Fruit fly (Drosophila melanogaster) Kc167 (cell line): ENCODE data around the gene atk.

ENCODE experiments used
- Sin3A ChIP-seq: fragments of >200 bp; optimal IDR thresholded peaks from 2 replicates; lab custom pipeline; 2018; ENCODE audit warnings: missing external identifiers
- insv ChIP-seq: fragments of >200 bp; optimal IDR thresholded peaks from 3 replicates; lab custom pipeline; 2018; ENCODE audit warnings: missing external identifiers
- psq ChIP-seq: fragments of >200 bp; optimal IDR thresholded peaks from 2 replicates; lab custom pipeline; 2017; ENCODE audit warnings: missing external identifiers
- ttk ChIP-seq: sonication (Bioruptor generic); optimal IDR thresholded peaks from 2 replicates; lab custom pipeline; 2017; ENCODE audit warnings: missing external identifiers

- TF ChIP-seq Sin3A (no peak), psq (no peak), ttk (lab: Kevin White, UChicago) (no peak), insv (lab: Kevin White, UChicago) (no peak)
These were observed 23.7 kb downstream of the atk start for dm6 chr3L:20440902-20441429.
